Fruit fly (Drosophila melanogaster) whole organism, adult: Measurements from ENCODE around the gene Tengl3.

ENCODE experiments used
- CG12768 ChIP-seq: fragments of 200-800 bp; sonication (Bioruptor generic); optimal IDR thresholded peaks from 2 replicates; lab custom pipeline; 2017; ENCODE audit warnings: missing biosample characterization, missing genetic modification characterization, mild to moderate bottlenecking, moderate library complexity, missing genetic modification reagents
- CG14711 ChIP-seq: fragments of 200-800 bp; sonication (Bioruptor generic); optimal IDR thresholded peaks from 2 replicates; lab custom pipeline; 2018; ENCODE audit warnings: missing biosample characterization, mild to moderate bottlenecking, missing genetic modification characterization, moderate library complexity
- Clk ChIP-seq: fragments of 200-800 bp; sonication (Bioruptor generic); optimal IDR thresholded peaks from 2 replicates; lab custom pipeline; 2017; ENCODE audit warnings: missing biosample characterization, missing genetic modification characterization
- Crg-1 ChIP-seq: fragments of 200-800 bp; sonication (Bioruptor generic); optimal IDR thresholded peaks from 2 replicates; lab custom pipeline; 2016; ENCODE audit warnings: missing biosample characterization, missing genetic modification characterization
- Mnt ChIP-seq: fragments of 200-800 bp; sonication (Bioruptor generic); optimal IDR thresholded peaks from 2 replicates; lab custom pipeline; 2016; ENCODE audit warnings: missing biosample characterization, mild to moderate bottlenecking, missing genetic modification characterization
- cic ChIP-seq: fragments of 200-800 bp; sonication (Bioruptor generic); optimal IDR thresholded peaks from 2 replicates; lab custom pipeline; 2017; ENCODE audit warnings: missing biosample characterization, mild to moderate bottlenecking, missing genetic modification characterization, moderate library complexity
- kay ChIP-seq: fragments of 200-800 bp; sonication (Bioruptor generic); peaks from one replicate; lab custom pipeline; 2016; ENCODE audit warnings: missing biosample characterization, missing genetic modification characterization, borderline replicate concordance
- ovo ChIP-seq: fragments of 200-800 bp; sonication (Bioruptor generic); optimal IDR thresholded peaks from 2 replicates; lab custom pipeline; 2016; ENCODE audit warnings: missing biosample characterization, missing genetic modification characterization
- tj ChIP-seq: fragments of 200-800 bp; sonication (Bioruptor generic); optimal IDR thresholded peaks from 3 replicates; lab custom pipeline; 2017; ENCODE audit warnings: missing biosample characterization, mild to moderate bottlenecking, missing genetic modification characterization, moderate library complexity

DNA sequence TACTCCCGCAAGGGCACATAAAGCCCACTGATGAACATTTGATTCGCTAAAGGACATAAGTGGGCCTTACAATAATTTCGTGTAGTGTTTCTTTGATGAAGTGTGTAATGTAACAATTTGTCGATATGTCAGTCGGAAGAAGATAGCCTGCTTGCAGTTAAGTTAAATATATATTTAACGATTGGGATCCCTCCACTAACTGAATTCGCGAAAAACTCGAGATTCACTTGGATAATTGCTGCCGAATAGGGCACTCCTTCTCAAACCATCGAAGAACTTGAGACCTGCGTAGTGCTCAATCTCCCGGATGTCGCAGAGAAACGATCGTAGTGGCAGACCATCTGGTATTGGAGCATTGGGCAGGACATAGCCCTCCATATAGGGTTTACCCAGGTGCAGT is at the start of gene Tengl3:
- no peak for TF ChIP-seq kay (GFP tag; lab: Kevin White, UChicago)
- TF ChIP-seq CG12768 (GFP tag; lab: Kevin White, UChicago), result no peak
- no peak for TF ChIP-seq Mnt (GFP tag; lab: Kevin White, UChicago)
- TF ChIP-seq cic, result no peak
- no peak for TF ChIP-seq ovo (GFP tag; lab: Kevin White, UChicago)
- no peak for TF ChIP-seq CG14711 (tag; lab: Kevin White, UChicago)
- no peak for TF ChIP-seq Clk (GFP tag; lab: Kevin White, UChicago)
- no peak for TF ChIP-seq Crg-1
- no peak for TF ChIP-seq tj (GFP tag; lab: Kevin White, UChicago)
